Fruit fly (Drosophila melanogaster) whole organism, embryonic: Measurements from ENCODE around the gene wrd.

Experiments used
- Atf6 ChIP-seq: fragments of 200-800 bp; sonication (Bioruptor generic); IDR thresholded peaks from 2 replicates; pipeline ENCODE4 v1.3.6; 2022; ENCODE audit warnings: missing biosample characterization, missing genetic modification characterization
- CG13296 ChIP-seq: fragments of 200-800 bp; sonication (Bioruptor generic); optimal IDR thresholded peaks from 3 replicates; lab custom pipeline; 2018; ENCODE audit warnings: missing biosample characterization, mild to moderate bottlenecking, missing genetic modification characterization
- CG13624 ChIP-seq: fragments of 200-800 bp; sonication (Bioruptor generic); optimal IDR thresholded peaks from 2 replicates; lab custom pipeline; 2016; ENCODE audit warnings: missing biosample characterization, missing genetic modification characterization
- CG14860 ChIP-seq: fragments of 200-800 bp; sonication (Bioruptor generic); IDR thresholded peaks from 3 replicates; pipeline ENCODE4 v1.3.6; 2022; ENCODE audit warnings: missing biosample characterization, missing genetic modification characterization; ENCODE audit not compliant: partially characterized antibody
- CG1603 ChIP-seq: fragments of 200-800 bp; sonication (Bioruptor generic); optimal IDR thresholded peaks from 2 replicates; lab custom pipeline; 2019; ENCODE audit warnings: missing biosample characterization, mild to moderate bottlenecking, missing genetic modification characterization, moderate library complexity
- CG17328 ChIP-seq: fragments of 200-800 bp; sonication (Bioruptor generic); IDR thresholded peaks from 2 replicates; pipeline ENCODE4 v1.3.6; 2022; ENCODE audit warnings: missing biosample characterization, missing genetic modification characterization
- CG18599 ChIP-seq: fragments of 200-800 bp; sonication (Bioruptor generic); optimal IDR thresholded peaks from 3 replicates; lab custom pipeline; 2017; ENCODE audit warnings: missing biosample characterization, missing genetic modification characterization, mild to moderate bottlenecking, moderate library complexity, missing genetic modification reagents
- CG18764 ChIP-seq: fragments of 200-800 bp; sonication (Bioruptor generic); optimal IDR thresholded peaks from 3 replicates; lab custom pipeline; 2016; ENCODE audit warnings: missing biosample characterization, missing genetic modification characterization
- CG30403 ChIP-seq: fragments of 200-800 bp; sonication (Bioruptor generic); optimal IDR thresholded peaks from 3 replicates; lab custom pipeline; 2016; ENCODE audit warnings: missing biosample characterization, missing genetic modification characterization
- CG32772 ChIP-seq: fragments of 200-800 bp; sonication (Bioruptor generic); IDR thresholded peaks from 2 replicates; pipeline ENCODE4 v1.3.6; 2022; ENCODE audit warnings: missing biosample characterization, missing genetic modification characterization
- CG33213 ChIP-seq: fragments of 200-800 bp; sonication (Bioruptor generic); optimal IDR thresholded peaks from 3 replicates; lab custom pipeline; 2016; ENCODE audit warnings: missing biosample characterization, missing genetic modification characterization
- CG4617 ChIP-seq: fragments of 200-800 bp; sonication (Bioruptor generic); optimal IDR thresholded peaks from 3 replicates; lab custom pipeline; 2016; ENCODE audit warnings: missing biosample characterization, missing genetic modification characterization, borderline replicate concordance
- CG6175 ChIP-seq: fragments of 200-800 bp; sonication (Bioruptor generic); IDR thresholded peaks from 3 replicates; pipeline ENCODE4 v1.3.6; 2022; ENCODE audit warnings: missing biosample characterization, missing genetic modification characterization
- CG6854 ChIP-seq: fragments of 200-800 bp; sonication (Bioruptor generic); optimal IDR thresholded peaks from 3 replicates; lab custom pipeline; 2017; ENCODE audit warnings: missing biosample characterization, mild to moderate bottlenecking, missing genetic modification characterization
- CG8290 ChIP-seq, 3 experiments: fragments of 200-800 bp; sonication (Bioruptor generic); optimal IDR thresholded peaks; 2 replicates each; lab custom pipeline; 2016 to 2019; ENCODE audit warnings: missing biosample characterization in 3 of 3, missing genetic modification characterization in 3 of 3, mild to moderate bottlenecking in 2 of 3, moderate library complexity in 1 of 3
- CG9437 ChIP-seq: fragments of 200-800 bp; sonication (Bioruptor generic); optimal IDR thresholded peaks from 2 replicates; lab custom pipeline; 2018; ENCODE audit warnings: missing biosample characterization, mild to moderate bottlenecking, missing genetic modification characterization
- CHES-1-like ChIP-seq: fragments of 200-800 bp; sonication (Bioruptor generic); optimal IDR thresholded peaks from 2 replicates; lab custom pipeline; 2016; ENCODE audit warnings: missing biosample characterization, missing genetic modification characterization
- Chrac-16 ChIP-seq: fragments of 200-800 bp; sonication (Bioruptor generic); optimal IDR thresholded peaks from 3 replicates; lab custom pipeline; 2016; ENCODE audit warnings: missing biosample characterization, missing genetic modification characterization
- CkIIα-i1 ChIP-seq: fragments of 200-800 bp; sonication (Bioruptor generic); IDR thresholded peaks from 2 replicates; pipeline ENCODE4 v1.3.6; 2022; ENCODE audit warnings: missing biosample characterization, missing genetic modification characterization
- CoRest ChIP-seq: fragments of 200-800 bp; sonication (Bioruptor generic); optimal IDR thresholded peaks from 3 replicates; lab custom pipeline; 2018; ENCODE audit warnings: missing biosample characterization, mild to moderate bottlenecking, missing genetic modification characterization, moderate library complexity
- D19A ChIP-seq: fragments of 200-800 bp; optimal IDR thresholded peaks from 3 replicates; lab custom pipeline; 2019; ENCODE audit warnings: missing biosample characterization, mild to moderate bottlenecking, missing genetic modification characterization, moderate library complexity
- ERR ChIP-seq: fragments of 200-800 bp; sonication (Bioruptor generic); optimal IDR thresholded peaks from 2 replicates; lab custom pipeline; 2016; ENCODE audit warnings: missing biosample characterization, missing genetic modification characterization
- Elba2 ChIP-seq: fragments of 200-800 bp; sonication (Bioruptor generic); optimal IDR thresholded peaks from 3 replicates; lab custom pipeline; 2016; ENCODE audit warnings: missing biosample characterization, missing genetic modification characterization
- Neu2 ChIP-seq: fragments of 200-800 bp; sonication (Bioruptor generic); optimal IDR thresholded peaks from 3 replicates; lab custom pipeline; 2016; ENCODE audit warnings: missing biosample characterization, missing genetic modification characterization, borderline replicate concordance
- Pdp1 ChIP-seq, 2 experiments: fragments of 200-800 bp; sonication (Bioruptor generic); optimal IDR thresholded peaks; 3 replicates each; lab custom pipeline; 2016; ENCODE audit warnings: missing biosample characterization in 2 of 2, missing genetic modification characterization in 2 of 2, mild to moderate bottlenecking in 1 of 2, moderate library complexity in 1 of 2
- az2 ChIP-seq: fragments of 200-800 bp; sonication (Bioruptor generic); optimal IDR thresholded peaks from 3 replicates; lab custom pipeline; 2016; ENCODE audit warnings: missing biosample characterization, missing genetic modification characterization
- bsh ChIP-seq, 2 experiments: fragments of 200-800 bp; sonication (Bioruptor generic); optimal IDR thresholded peaks; 2 replicates each; lab custom pipeline; 2017 to 2018; ENCODE audit warnings: mild to moderate bottlenecking in 2 of 2, missing biosample characterization in 2 of 2, missing genetic modification characterization in 2 of 2, moderate library complexity in 1 of 2
- cato ChIP-seq: fragments of 200-800 bp; sonication (Bioruptor generic); optimal IDR thresholded peaks from 2 replicates; lab custom pipeline; 2016; ENCODE audit warnings: missing biosample characterization, missing genetic modification characterization, borderline replicate concordance
- cg ChIP-seq: fragments of 200-800 bp; sonication (Bioruptor generic); optimal IDR thresholded peaks from 3 replicates; lab custom pipeline; 2019; ENCODE audit warnings: missing biosample characterization, mild to moderate bottlenecking, missing genetic modification characterization, moderate library complexity
- chif ChIP-seq, 2 experiments: fragments of 200-800 bp; sonication (Bioruptor generic); optimal IDR thresholded peaks; 3 replicates each; lab custom pipeline; 2016; ENCODE audit warnings: missing biosample characterization in 2 of 2, missing genetic modification characterization in 2 of 2
- chinmo ChIP-seq: fragments of 200-800 bp; sonication (Bioruptor generic); IDR thresholded peaks from 4 replicates; pipeline ENCODE4 v1.3.6; 2022; ENCODE audit warnings: missing biosample characterization, missing genetic modification characterization; ENCODE audit not compliant: partially characterized antibody
- chm ChIP-seq: fragments of 200-800 bp; sonication (Bioruptor generic); IDR thresholded peaks from 2 replicates; pipeline ENCODE4 v1.3.6; 2022; ENCODE audit warnings: missing biosample characterization, missing genetic modification characterization
- dimm ChIP-seq: fragments of 200-800 bp; sonication (Bioruptor generic); IDR thresholded peaks from 2 replicates; pipeline ENCODE4 v1.3.6; 2022; ENCODE audit warnings: missing biosample characterization, missing genetic modification characterization
- dysf ChIP-seq: fragments of 200-800 bp; sonication (Bioruptor generic); IDR thresholded peaks from 3 replicates; pipeline ENCODE4 v1.3.6; 2022; ENCODE audit warnings: missing biosample characterization, missing genetic modification characterization
- fd64A ChIP-seq: fragments of 200-800 bp; sonication (Bioruptor generic); optimal IDR thresholded peaks from 3 replicates; lab custom pipeline; 2018; ENCODE audit warnings: missing biosample characterization, mild to moderate bottlenecking, missing genetic modification characterization
- fu2 ChIP-seq: fragments of 200-800 bp; sonication (Bioruptor generic); optimal IDR thresholded peaks from 2 replicates; lab custom pipeline; 2016; ENCODE audit warnings: missing biosample characterization, missing genetic modification characterization
- gro ChIP-seq: fragments of 200-800 bp; sonication (Bioruptor generic); optimal IDR thresholded peaks from 2 replicates; lab custom pipeline; 2016; ENCODE audit warnings: missing biosample characterization, missing genetic modification characterization
- hbn ChIP-seq: fragments of 200-800 bp; sonication (Bioruptor generic); IDR thresholded peaks from 2 replicates; pipeline ENCODE4 v1.3.6; 2022; ENCODE audit warnings: missing biosample characterization, missing genetic modification characterization; ENCODE audit not compliant: partially characterized antibody
- kay ChIP-seq: fragments of 200-800 bp; sonication (Bioruptor generic); optimal IDR thresholded peaks from 2 replicates; lab custom pipeline; 2016; ENCODE audit warnings: missing biosample characterization, missing genetic modification characterization
- kni ChIP-seq: fragments of 200-800 bp; sonication (Bioruptor generic); optimal IDR thresholded peaks from 3 replicates; lab custom pipeline; 2017; ENCODE audit warnings: mild to moderate bottlenecking, missing biosample characterization, missing genetic modification reagents, missing genetic modification characterization
- lab ChIP-seq: fragments of 200-800 bp; sonication (Bioruptor generic); optimal IDR thresholded peaks from 3 replicates; lab custom pipeline; 2017; ENCODE audit warnings: missing biosample characterization, missing genetic modification characterization, mild to moderate bottlenecking, moderate library complexity, missing genetic modification reagents
- pfk ChIP-seq: fragments of 200-800 bp; sonication (Bioruptor generic); optimal IDR thresholded peaks from 2 replicates; lab custom pipeline; 2018; ENCODE audit warnings: missing biosample characterization, mild to moderate bottlenecking, missing genetic modification characterization, moderate library complexity
- ranshi ChIP-seq: fragments of 200-800 bp; sonication (Bioruptor generic); IDR thresholded peaks from 2 replicates; pipeline ENCODE4 v1.3.6; 2022; ENCODE audit warnings: missing biosample characterization, missing genetic modification characterization
- repo ChIP-seq: fragments of 200-800 bp; sonication (Bioruptor generic); optimal IDR thresholded peaks from 2 replicates; lab custom pipeline; 2016; ENCODE audit warnings: missing biosample characterization, missing genetic modification characterization
- ro ChIP-seq: fragments of 200-800 bp; sonication (Bioruptor generic); IDR thresholded peaks from 2 replicates; pipeline ENCODE4 v1.3.6; 2022; ENCODE audit warnings: missing biosample characterization, missing genetic modification characterization
- stc ChIP-seq: fragments of 200-800 bp; sonication (Bioruptor generic); IDR thresholded peaks from 2 replicates; pipeline ENCODE4 v1.3.6; 2022; ENCODE audit warnings: missing biosample characterization, missing genetic modification characterization
- stwl ChIP-seq: fragments of 200-800 bp; sonication (Bioruptor generic); optimal IDR thresholded peaks from 3 replicates; lab custom pipeline; 2018; ENCODE audit warnings: missing biosample characterization, mild to moderate bottlenecking, missing genetic modification characterization, moderate library complexity
- unpg ChIP-seq: fragments of 200-800 bp; sonication (Bioruptor generic); optimal IDR thresholded peaks from 3 replicates; lab custom pipeline; 2018; ENCODE audit warnings: missing biosample characterization, mild to moderate bottlenecking, missing genetic modification characterization, moderate library complexity

The wrd gene

dm6 chr3R:18168929-18169350 lies 1.4 kb downstream of the wrd start (continued):
- no peak for TF ChIP-seq CG18764 (GFP tag; lab: Kevin White, UChicago)
- no peak for TF ChIP-seq CG14860 (GFP tag; lab: Robert Waterston, UW)
- TF ChIP-seq stc (GFP tag; lab: Robert Waterston, UW): no peak
- peak; percentile 10 to 87 for TF ChIP-seq Pdp1 (GFP tag; optimal IDR thresholded peaks at IDR 0.05; lab: Kevin White, UChicago)
- peak; percentile 14 for TF ChIP-seq D19A (tag; lab: Kevin White, UChicago)
- peak in 1 of 2 experiments; percentile 2 for TF ChIP-seq chif (GFP tag; optimal IDR thresholded peaks at IDR 0.05; lab: Kevin White, UChicago)
- no peak for TF ChIP-seq CG4617 (GFP tag; lab: Kevin White, UChicago)
- TF ChIP-seq dysf (GFP tag; lab: Robert Waterston, UW): 0 out of 3 replicates have a peak, but pooled peaks have one; percentile 46
- no peak for TF ChIP-seq dimm
- TF ChIP-seq bsh (GFP tag; optimal IDR thresholded peaks at IDR 0.05; lab: Kevin White, UChicago): peak in 1 of 2 experiments; percentile 12
- no peak for TF ChIP-seq CG33213
- peak; percentile 29 for TF ChIP-seq CG18599 (GFP tag; lab: Kevin White, UChicago)
- TF ChIP-seq CG13624 (GFP tag; lab: Kevin White, UChicago): no peak
- no peak for TF ChIP-seq CG17328 (GFP tag; lab: Robert Waterston, UW)
- TF ChIP-seq ro (GFP tag; lab: Robert Waterston, UW): no peak
- TF ChIP-seq Chrac-16 (GFP tag; lab: Kevin White, UChicago): no peak
- peak; percentile 9 for TF ChIP-seq unpg (GFP tag; lab: Kevin White, UChicago)
- TF ChIP-seq ERR (GFP tag; lab: Kevin White, UChicago): no peak
- no peak for TF ChIP-seq pfk (GFP tag; lab: Kevin White, UChicago)
- TF ChIP-seq CHES-1-like (GFP tag; lab: Kevin White, UChicago): peak; percentile 18
- TF ChIP-seq CG32772 (GFP tag; lab: Robert Waterston, UW): no peak
- TF ChIP-seq ranshi (GFP tag; lab: Robert Waterston, UW): no peak

DNA sequence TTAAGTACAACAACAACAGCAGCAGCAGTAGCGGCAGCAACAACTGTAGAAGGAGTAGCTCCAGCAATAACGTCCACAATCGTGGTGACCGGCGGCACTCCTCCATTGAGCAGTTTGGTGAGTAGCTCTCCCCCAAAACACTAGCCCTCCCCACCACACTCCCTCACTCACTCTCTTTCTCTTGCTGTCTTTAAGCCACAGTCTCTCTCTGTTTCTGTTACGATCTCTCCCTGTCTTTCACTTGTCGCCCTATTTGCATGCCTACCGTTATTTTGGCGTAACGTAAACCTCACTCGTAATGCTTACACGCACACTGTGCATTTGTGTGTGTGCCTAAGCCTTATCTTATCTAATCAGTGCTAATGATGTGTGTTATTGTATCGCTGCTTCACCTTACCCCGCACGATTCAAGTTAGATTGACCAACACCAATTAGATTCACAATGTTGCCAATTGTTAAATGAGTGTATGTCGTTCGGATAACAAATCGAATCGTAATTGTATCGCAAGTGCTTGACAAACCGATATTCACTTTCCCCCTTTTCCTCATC lies 2.5 kb downstream of the wrd start:
- TF ChIP-seq CG1603 (no peak), az2 (no peak), lab (GFP tag; lab: Kevin White, UChicago) (peak; percentile 73), chinmo (GFP tag; lab: Robert Waterston, UW) (0 out of 4 replicates have a peak, but pooled peaks have one; percentile 70), fd64A (GFP tag; lab: Kevin White, UChicago) (no peak), chm (GFP tag; lab: Robert Waterston, UW) (0 out of 2 replicates have a peak, but pooled peaks have one; percentile 9), Elba2 (GFP tag; lab: Kevin White, UChicago) (peak; percentile 85), Neu2 (no peak), CkIIα-i1 (GFP tag; lab: Robert Waterston, UW) (no peak), CG13296 (GFP tag; lab: Kevin White, UChicago) (no peak), repo (no peak), fu2 (GFP tag; lab: Kevin White, UChicago) (no peak), CG6854 (GFP tag; lab: Kevin White, UChicago) (no peak), CG9437 (GFP tag; lab: Kevin White, UChicago) (peak; percentile 94), CG6175 (GFP tag; lab: Robert Waterston, UW) (0 out of 3 replicates have a peak, but pooled peaks have one; percentile 21), Pdp1 (GFP tag; optimal IDR thresholded peaks at IDR 0.05; lab: Kevin White, UChicago) (peak in 1 of 2 experiments; percentile 46), gro (GFP tag; lab: Kevin White, UChicago) (peak; percentile 26), kay (GFP tag; lab: Kevin White, UChicago) (no peak), cg (GFP tag; lab: Kevin White, UChicago) (peak; percentile 56), CoRest (tag; lab: Kevin White, UChicago) (no peak), hbn (peak; percentile 27; the same call in 1 of the 2 replicates), Atf6 (GFP tag; lab: Robert Waterston, UW) (no peak), cato (no peak), stwl (tag; lab: Kevin White, UChicago) (no peak), kni (GFP tag; lab: Kevin White, UChicago) (peak; percentile 20), CG8290 (GFP tag; optimal IDR thresholded peaks at IDR 0.05; lab: Kevin White, UChicago) (no peak), CG8290 (tag; optimal IDR thresholded peaks at IDR 0.05; lab: Kevin White, UChicago) (no peak), CG30403 (GFP tag; lab: Kevin White, UChicago) (no peak)
